Fruit fly (Drosophila melanogaster) whole organism, adult: ENCODE data around the gene Fum1.

ENCODE experiments used
- CG7101 ChIP-seq: fragments of 200-800 bp; sonication (Bioruptor generic); optimal IDR thresholded peaks from 2 replicates; lab custom pipeline; 2018; ENCODE audit warnings: missing biosample characterization, mild to moderate bottlenecking, missing genetic modification characterization, moderate library complexity
- cnc ChIP-seq, 2 experiments: fragments of >200 bp; optimal IDR thresholded peaks; 2 replicates each; lab custom pipeline; 2017
- pad ChIP-seq: fragments of 200-800 bp; sonication (Bioruptor generic); optimal IDR thresholded peaks from 3 replicates; lab custom pipeline; 2017; ENCODE audit warnings: missing biosample characterization, missing genetic modification characterization, mild to moderate bottlenecking, moderate library complexity, missing genetic modification reagents

DNA sequence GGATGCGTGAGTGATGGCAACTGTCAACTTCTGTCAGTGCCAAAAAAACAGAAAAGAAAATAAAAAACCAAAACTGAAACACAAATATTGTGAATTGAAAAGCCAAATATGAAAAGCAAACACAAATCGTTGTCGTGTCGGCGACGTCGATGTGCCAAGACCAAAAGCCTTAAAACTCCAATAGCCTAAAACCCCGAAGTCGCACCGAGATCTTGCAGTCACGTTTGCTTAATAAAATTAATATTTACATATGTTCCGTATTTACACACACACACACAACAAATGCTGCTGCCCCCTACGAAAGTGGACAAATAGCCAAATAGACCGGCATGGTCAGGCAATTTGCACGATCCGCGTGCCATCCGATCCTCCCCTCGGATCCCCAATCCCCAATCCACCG, 40.1 kb upstream of the Fum1 start:
- TF ChIP-seq CG7101 = no peak
- TF ChIP-seq pad (GFP tag; lab: Kevin White, UChicago) = no peak
- no peak for TF ChIP-seq cnc (optimal IDR thresholded peaks at IDR 0.05; lab: Kevin White, UChicago)
